Worm (Caenorhabditis elegans): ENCODE results near the gene pis-1.

- no peak for TF ChIP-seq T22C8.4 (GFP tag; IDR thresholded peaks at IDR 0.05)
- TF ChIP-seq klf-2 (GFP tag; conservative IDR thresholded peaks at IDR 0.05): no peak
- no peak for TF ChIP-seq med-1 (GFP tag; optimal IDR thresholded peaks at IDR 0.05; ENCODE audit: insufficient read depth)
- TF ChIP-seq tab-1 (GFP tag; IDR thresholded peaks at IDR 0.05): no peak
- no peak for TF ChIP-seq cog-1 (tag; optimal IDR thresholded peaks at IDR 0.05)
- no peak for TF ChIP-seq flt-1 (GFP tag; IDR thresholded peaks at IDR 0.05)
Observed at ce11 chrIV:9755713-9756112, 40.7 kb downstream of the pis-1 start.

Measured in whole organism, midembryonic.